Fruit fly (Drosophila melanogaster): Measurements from ENCODE around the gene ND-15.
A peak's percentile ranks its signal among the peaks of the same experiment; 100 is the strongest.

Gene ND-15

dm6 chr2L:134563-135382 is 20.2 kb downstream of the ND-15 start:
- TF ChIP-seq CG4496 (GFP tag; IDR thresholded peaks at IDR 0.05) (no peak), fd96Ca (GFP tag; IDR thresholded peaks at IDR 0.05) (peak; percentile 17; the same call in 1 of the 3 replicates), EcR (GFP tag; optimal IDR thresholded peaks at IDR 0.05) (peak; percentile 56), CG15710 (tag; optimal IDR thresholded peaks at IDR 0.05) (no peak), Ets98B (GFP tag; IDR thresholded peaks at IDR 0.05) (0 out of 2 replicates have a peak, but pooled peaks have one; percentile 33), CG10348 (GFP tag; IDR thresholded peaks at IDR 0.05) (no peak), CG32121 (GFP tag; IDR thresholded peaks at IDR 0.05) (no peak), Snoo (tag; optimal IDR thresholded peaks at IDR 0.05) (no peak)

DNA sequence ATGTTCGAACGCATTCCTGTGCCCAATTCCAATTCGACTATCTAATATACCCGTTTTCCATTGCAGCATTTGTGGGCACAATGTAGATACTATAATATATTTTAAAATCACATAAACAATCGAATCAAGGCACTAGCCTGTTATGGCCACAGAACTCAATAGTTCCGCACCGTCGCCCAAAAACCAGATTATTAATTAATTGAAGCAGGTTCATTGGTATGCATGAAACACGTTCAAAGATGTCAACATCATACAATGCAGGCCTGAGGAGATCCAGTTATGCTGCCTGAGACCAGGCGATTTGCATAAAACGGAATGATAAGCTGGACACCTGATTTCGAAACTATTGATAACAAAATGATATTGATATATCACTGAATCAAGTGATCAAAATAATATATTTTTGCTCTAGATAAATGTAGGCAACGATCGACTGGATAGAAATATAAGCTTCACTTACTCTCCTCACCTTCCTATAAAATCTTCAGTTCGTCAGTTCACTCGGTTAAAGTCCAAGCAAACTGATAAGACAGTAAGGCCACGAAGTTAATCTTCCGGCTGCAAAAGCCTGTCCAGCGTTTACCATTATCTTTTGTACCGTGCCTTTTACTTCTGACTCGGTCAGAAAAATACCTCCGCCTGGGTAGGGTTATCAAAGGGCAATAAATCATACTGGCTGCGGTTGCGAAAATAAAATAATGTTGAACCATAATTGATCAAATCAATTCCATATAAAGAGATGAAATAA is 21.0 kb downstream of the ND-15 start:
- peak; percentile 3 for TF ChIP-seq CG34367 (tag; optimal IDR thresholded peaks at IDR 0.05)
- TF ChIP-seq CG13204 (GFP tag; optimal IDR thresholded peaks at IDR 0.05) = no peak
- peak; percentile 25 for TF ChIP-seq Pif1A (GFP tag; optimal IDR thresholded peaks at IDR 0.05)
- peak; percentile 41 for TF ChIP-seq EcR (GFP tag; optimal IDR thresholded peaks at IDR 0.05)
- TF ChIP-seq CG17806 (tag; optimal IDR thresholded peaks at IDR 0.05) = no peak
- peak; percentile 17 for TF ChIP-seq gl (tag; optimal IDR thresholded peaks at IDR 0.05)
- TF ChIP-seq CG8301 (tag; optimal IDR thresholded peaks at IDR 0.05) = no peak

- TF ChIP-seq CG13204 (GFP tag; optimal IDR thresholded peaks at IDR 0.05) (no peak), CG9948 (tag; optimal IDR thresholded peaks at IDR 0.05) (no peak), Ets98B (GFP tag; IDR thresholded peaks at IDR 0.05) (no peak), CG14655 (GFP tag; optimal IDR thresholded peaks at IDR 0.05) (no peak), Snoo (tag; optimal IDR thresholded peaks at IDR 0.05) (no peak), CG34367 (tag; optimal IDR thresholded peaks at IDR 0.05) (no peak), rn (GFP tag; IDR thresholded peaks at IDR 0.05) (no peak), CG10348 (GFP tag; IDR thresholded peaks at IDR 0.05) (no peak), CG8301 (tag; optimal IDR thresholded peaks at IDR 0.05) (no peak), Pif1A (GFP tag; optimal IDR thresholded peaks at IDR 0.05) (no peak), CG32121 (GFP tag; IDR thresholded peaks at IDR 0.05) (no peak), D1 (tag; optimal IDR thresholded peaks at IDR 0.05) (no peak), gl (tag; optimal IDR thresholded peaks at IDR 0.05) (no peak), EcR (GFP tag; optimal IDR thresholded peaks at IDR 0.05) (no peak), Pif1B (GFP tag; optimal IDR thresholded peaks at IDR 0.05) (no peak), CG15710 (tag; optimal IDR thresholded peaks at IDR 0.05) (no peak), fd96Ca (GFP tag; IDR thresholded peaks at IDR 0.05) (no peak), CG12605 (GFP tag; IDR thresholded peaks at IDR 0.05) (no peak)
Observed at dm6 chr2L:136131-136426, 21.6 kb downstream of the ND-15 start.

- TF ChIP-seq CG8159 (tag; optimal IDR thresholded peaks at IDR 0.05) = no peak
- no peak for TF ChIP-seq Pif1A (GFP tag; optimal IDR thresholded peaks at IDR 0.05)
- peak; percentile 14 for TF ChIP-seq EcR (GFP tag; optimal IDR thresholded peaks at IDR 0.05)
- TF ChIP-seq CG15710 (tag; optimal IDR thresholded peaks at IDR 0.05) = no peak
- peak; percentile 40 for TF ChIP-seq Snoo (tag; optimal IDR thresholded peaks at IDR 0.05)
Observed at dm6 chr2L:136747-137709, 22.5 kb downstream of the ND-15 start.

DNA sequence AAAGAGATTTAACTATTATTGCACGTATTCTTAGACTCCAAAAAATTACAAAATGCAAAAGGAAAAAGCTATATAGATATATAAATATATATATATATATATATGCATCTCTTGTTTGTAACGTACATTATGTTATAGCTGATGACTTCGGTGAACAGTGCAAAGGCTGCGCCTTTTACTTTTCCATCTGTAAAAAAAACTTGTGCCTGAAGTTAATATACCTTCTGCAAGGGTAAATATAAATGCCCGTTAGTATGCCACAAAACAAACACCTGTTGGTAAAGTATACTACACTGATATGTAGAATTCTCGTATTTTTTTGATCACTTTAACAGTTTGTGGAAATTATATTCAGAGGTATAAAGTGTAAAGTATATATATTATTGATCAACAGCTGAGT is 23.5 kb downstream of the ND-15 start:
- TF ChIP-seq CG8159 (tag; optimal IDR thresholded peaks at IDR 0.05) (no peak), Pif1B (GFP tag; optimal IDR thresholded peaks at IDR 0.05) (no peak), CG4496 (GFP tag; IDR thresholded peaks at IDR 0.05) (no peak)

dm6 chr2L:139610-140009 is 25.1 kb downstream of the ND-15 start:
- TF ChIP-seq CG9948 (tag; optimal IDR thresholded peaks at IDR 0.05) (no peak), fd96Ca (GFP tag; IDR thresholded peaks at IDR 0.05) (no peak), Pif1B (GFP tag; optimal IDR thresholded peaks at IDR 0.05) (no peak), CG8301 (tag; optimal IDR thresholded peaks at IDR 0.05) (no peak), CG17806 (tag; optimal IDR thresholded peaks at IDR 0.05) (no peak), CG4496 (GFP tag; IDR thresholded peaks at IDR 0.05) (no peak)

Data from whole organism, pupa.